Fruit fly (Drosophila melanogaster): ENCODE measurements around the gene Mst77F.
A peak's percentile ranks its signal among the peaks of the same experiment; 100 is the strongest.

Gene Mst77F

DNA sequence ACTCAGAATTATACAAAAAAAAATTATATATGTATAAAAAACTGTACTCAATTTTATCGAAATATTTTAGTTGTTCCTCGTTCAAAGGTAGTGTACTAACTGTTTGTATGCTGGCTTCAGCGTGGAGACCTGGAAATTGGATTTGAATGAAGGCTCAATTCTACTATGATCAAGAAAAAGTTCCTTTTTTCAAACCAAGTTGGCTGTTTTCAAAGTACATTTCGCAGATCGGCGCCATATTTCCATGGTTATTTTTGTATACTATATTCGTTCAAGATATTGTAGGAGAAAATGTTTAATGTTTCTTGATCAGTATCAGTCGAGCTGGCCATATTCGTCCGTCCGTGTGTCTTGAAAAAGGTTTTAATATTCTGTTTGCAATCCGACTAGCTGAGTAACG lies at the start of gene Mst77F:
TSS of gene Mst77F (minus strand) at position 101 of the 400 bp plus-strand sequence.
- TF ChIP-seq Hr96 (GFP tag; optimal IDR thresholded peaks at IDR 0.05) = no peak
- no peak for TF ChIP-seq CG14711 (tag; optimal IDR thresholded peaks at IDR 0.05)
- TF ChIP-seq cnc (optimal IDR thresholded peaks at IDR 0.05) = no peak

DNA sequence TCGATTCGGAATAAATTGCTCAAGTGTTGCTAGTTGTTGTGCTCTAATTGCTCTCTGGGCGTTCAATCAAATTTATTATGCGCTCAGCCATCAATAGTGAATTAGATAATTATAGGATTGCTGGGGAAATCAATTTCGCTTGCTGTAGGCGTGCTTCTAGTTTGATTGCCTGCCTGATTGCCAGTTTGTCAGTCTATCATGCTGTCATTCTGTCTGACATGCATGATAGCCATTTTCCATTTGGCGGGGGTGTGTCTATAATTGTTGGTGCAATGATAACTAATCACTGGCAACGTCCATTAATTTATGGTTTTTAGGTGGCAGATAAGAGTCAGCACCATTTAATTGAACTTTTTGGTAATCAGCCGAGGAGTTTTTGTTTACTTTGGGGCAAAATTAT lies 39.8 kb upstream of the Mst77F start:
- TF ChIP-seq ovo (GFP tag; optimal IDR thresholded peaks at IDR 0.05) = no peak
- no peak for TF ChIP-seq Hr96 (GFP tag; optimal IDR thresholded peaks at IDR 0.05)
- no peak for TF ChIP-seq CG7045 (GFP tag; optimal IDR thresholded peaks at IDR 0.05)
- TF ChIP-seq bab1 (GFP tag; optimal IDR thresholded peaks at IDR 0.05) = no peak
- TF ChIP-seq cnc (optimal IDR thresholded peaks at IDR 0.05) = no peak
- no peak for TF ChIP-seq tj (GFP tag; optimal IDR thresholded peaks at IDR 0.05)
- TF ChIP-seq Mnt (GFP tag; optimal IDR thresholded peaks at IDR 0.05) = no peak
- TF ChIP-seq CG11617 (GFP tag; optimal IDR thresholded peaks at IDR 0.05) = no peak
- TF ChIP-seq CG5204 (GFP tag; optimal IDR thresholded peaks at IDR 0.05) = no peak
- no peak for TF ChIP-seq CG12768 (GFP tag; optimal IDR thresholded peaks at IDR 0.05)
- TF ChIP-seq pad (GFP tag; optimal IDR thresholded peaks at IDR 0.05) = no peak
- no peak for TF ChIP-seq toe (GFP tag; optimal IDR thresholded peaks at IDR 0.05)

DNA sequence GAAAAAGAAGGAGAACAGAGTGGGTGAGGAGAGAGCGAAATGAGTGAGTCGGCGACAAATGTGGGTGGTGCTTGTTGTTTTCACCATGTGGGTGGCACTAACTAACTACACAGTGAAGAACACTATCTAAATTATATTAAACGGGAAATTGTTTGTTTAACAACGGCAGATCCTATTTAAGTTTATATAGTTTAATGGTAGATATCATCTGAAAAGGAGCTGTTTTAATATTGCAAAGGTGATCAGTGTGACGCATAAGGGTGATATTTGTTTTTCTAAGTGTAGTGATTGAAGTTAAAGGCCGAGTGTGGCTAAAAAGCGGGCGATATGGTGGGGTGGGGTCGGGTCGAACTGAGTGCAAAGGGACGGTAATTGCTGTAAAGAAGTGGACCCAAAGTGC lies 30.7 kb upstream of the Mst77F start:
- TF ChIP-seq tj (GFP tag; optimal IDR thresholded peaks at IDR 0.05) (no peak), cnc (optimal IDR thresholded peaks at IDR 0.05) (no peak), cic (GFP tag; optimal IDR thresholded peaks at IDR 0.05) (no peak), CG5204 (GFP tag; optimal IDR thresholded peaks at IDR 0.05) (no peak), CG14711 (tag; optimal IDR thresholded peaks at IDR 0.05) (no peak), CG11617 (GFP tag; optimal IDR thresholded peaks at IDR 0.05) (no peak), Hr96 (GFP tag; optimal IDR thresholded peaks at IDR 0.05) (no peak), CG12768 (GFP tag; optimal IDR thresholded peaks at IDR 0.05) (no peak), CG33017 (tag; optimal IDR thresholded peaks at IDR 0.05) (no peak), CG1620 (GFP tag; optimal IDR thresholded peaks at IDR 0.05) (no peak)

DNA sequence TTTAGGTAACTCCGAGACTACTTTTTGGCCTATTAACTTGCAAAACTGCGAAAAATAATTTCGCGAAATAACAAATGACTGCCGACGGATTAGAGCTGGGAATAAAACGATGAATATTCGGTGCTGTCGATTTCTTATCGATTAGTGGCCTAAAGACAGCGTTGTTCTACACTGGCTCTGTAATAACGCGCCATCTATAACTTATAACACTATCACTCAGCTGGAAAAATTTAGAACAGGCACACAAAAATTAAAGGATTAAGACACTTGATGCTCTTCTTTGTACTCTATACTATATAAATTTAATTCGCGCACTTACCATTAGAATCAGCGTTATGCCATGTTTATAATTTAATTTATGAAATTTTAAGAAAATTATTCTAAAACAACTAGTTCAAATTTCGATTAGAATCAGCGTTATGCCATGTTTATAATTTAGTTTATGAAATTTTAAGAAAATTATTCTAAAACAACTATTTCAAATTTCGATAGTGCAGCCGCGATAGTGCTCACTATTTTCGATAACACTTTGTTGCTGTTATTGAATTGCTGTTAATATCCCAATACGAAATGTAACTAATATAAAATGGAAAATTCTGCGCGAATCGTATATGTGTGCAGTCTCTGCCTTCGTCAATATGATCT lies 23.8 kb upstream of the Mst77F start, which contains the start of the genes CSN3 and CG11456:
TSS of gene CSN3 (minus strand) at position 112 of the 645 bp plus-strand sequence.
TSS of gene CG11456 (plus strand) at position 523 of the 645 bp plus-strand sequence.
- TF ChIP-seq CG11617 (GFP tag; optimal IDR thresholded peaks at IDR 0.05) (peak; percentile 5), cnc (optimal IDR thresholded peaks at IDR 0.05) (no peak), Clk (GFP tag; optimal IDR thresholded peaks at IDR 0.05) (no peak), CG1620 (GFP tag; optimal IDR thresholded peaks at IDR 0.05) (peak; percentile 63), CG12768 (GFP tag; optimal IDR thresholded peaks at IDR 0.05) (peak; percentile 4), Mnt (GFP tag; optimal IDR thresholded peaks at IDR 0.05) (peak; percentile 53), toe (GFP tag; optimal IDR thresholded peaks at IDR 0.05) (peak; percentile 59), CG33017 (tag; optimal IDR thresholded peaks at IDR 0.05) (no peak), CG5204 (GFP tag; optimal IDR thresholded peaks at IDR 0.05) (no peak), cic (GFP tag; optimal IDR thresholded peaks at IDR 0.05) (no peak), pad (GFP tag; optimal IDR thresholded peaks at IDR 0.05) (peak; percentile 55), CG14711 (tag; optimal IDR thresholded peaks at IDR 0.05) (peak; percentile 28), ovo (GFP tag; optimal IDR thresholded peaks at IDR 0.05) (no peak), Hr96 (GFP tag; optimal IDR thresholded peaks at IDR 0.05) (peak; percentile 62), CG7101 (tag; optimal IDR thresholded peaks at IDR 0.05) (peak; percentile 61), CG7045 (GFP tag; optimal IDR thresholded peaks at IDR 0.05) (peak; percentile 2), Crg-1 (GFP tag; optimal IDR thresholded peaks at IDR 0.05) (peak; percentile 58)

DNA sequence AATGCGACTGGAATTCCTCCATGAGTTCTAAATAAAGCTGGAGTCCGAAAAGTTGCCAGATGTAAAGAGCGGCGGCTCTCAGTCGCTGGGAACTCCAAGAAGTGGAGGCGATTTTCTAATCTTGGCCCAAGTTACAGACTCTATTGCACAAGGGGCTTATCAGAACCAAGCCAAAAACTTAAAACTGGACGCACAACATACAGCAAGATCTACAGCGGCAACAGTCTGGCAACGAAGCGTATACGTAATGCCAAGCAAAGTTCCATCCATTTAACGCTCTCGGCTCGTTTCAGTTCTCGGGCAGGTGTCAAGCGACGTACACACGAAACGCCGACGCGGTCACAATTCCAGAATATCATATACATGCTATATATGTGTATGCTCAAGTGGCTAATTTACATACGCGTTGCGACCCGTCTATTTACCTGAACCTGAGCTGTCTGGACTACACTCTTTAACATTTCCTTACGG lies 20.0 kb upstream of the Mst77F start:
- TF ChIP-seq Crg-1 (GFP tag; optimal IDR thresholded peaks at IDR 0.05) (no peak), cic (GFP tag; optimal IDR thresholded peaks at IDR 0.05) (peak; percentile 16), Clk (GFP tag; optimal IDR thresholded peaks at IDR 0.05) (no peak), CG1620 (GFP tag; optimal IDR thresholded peaks at IDR 0.05) (no peak), ovo (GFP tag; optimal IDR thresholded peaks at IDR 0.05) (no peak), CG12768 (GFP tag; optimal IDR thresholded peaks at IDR 0.05) (peak; percentile 71), Mnt (GFP tag; optimal IDR thresholded peaks at IDR 0.05) (peak; percentile 15)

DNA sequence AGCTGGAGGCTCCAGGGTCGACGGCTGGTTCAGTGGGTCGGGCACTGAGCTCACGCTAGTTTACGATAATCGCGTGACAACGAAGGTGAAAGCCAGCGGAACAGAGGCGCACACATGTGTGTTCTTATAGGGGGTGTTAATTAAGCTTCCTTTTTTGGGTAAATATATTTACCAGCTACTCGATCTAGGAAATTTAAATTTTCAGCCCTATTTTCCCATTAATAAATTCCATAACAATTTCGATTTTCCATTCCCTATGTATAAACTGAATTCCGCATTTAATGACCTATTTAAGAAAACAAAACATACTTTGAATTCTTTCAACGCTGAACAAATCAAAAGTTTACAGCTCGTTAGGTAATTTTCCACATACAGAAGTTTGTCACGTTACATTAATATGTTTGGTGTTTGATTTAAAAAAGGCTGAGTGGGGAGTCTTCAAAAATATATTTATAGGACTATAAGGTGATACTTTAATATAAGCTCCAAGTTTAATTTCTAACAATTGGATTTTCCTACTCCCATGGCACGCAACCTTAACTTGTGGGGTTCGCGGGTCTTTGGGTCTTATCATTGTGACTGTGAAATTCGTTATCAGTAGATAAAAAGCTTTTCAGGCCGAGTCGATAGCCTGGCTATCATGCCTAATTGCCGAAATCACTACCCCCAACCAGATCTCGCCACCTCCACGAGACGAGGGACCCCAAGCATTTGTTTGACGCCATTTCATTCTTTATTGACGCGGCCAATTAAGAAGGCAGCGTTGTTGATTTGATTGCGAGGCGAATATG lies 19.4 kb upstream of the Mst77F start, which contains the start of gene CG13255:
TSS of gene CG13255 (plus strand) at position 449 of the 791 bp plus-strand sequence.
- TF ChIP-seq cnc (optimal IDR thresholded peaks at IDR 0.05) (no peak), Crg-1 (GFP tag; optimal IDR thresholded peaks at IDR 0.05) (no peak), Hr96 (GFP tag; optimal IDR thresholded peaks at IDR 0.05) (peak; percentile 58), tj (GFP tag; optimal IDR thresholded peaks at IDR 0.05) (peak; percentile 44), toe (GFP tag; optimal IDR thresholded peaks at IDR 0.05) (peak; percentile 56), Mnt (GFP tag; optimal IDR thresholded peaks at IDR 0.05) (peak; percentile 11), CG7045 (GFP tag; optimal IDR thresholded peaks at IDR 0.05) (peak; percentile 63), CG14711 (tag; optimal IDR thresholded peaks at IDR 0.05) (peak; percentile 20), ovo (GFP tag; optimal IDR thresholded peaks at IDR 0.05) (no peak), CG1620 (GFP tag; optimal IDR thresholded peaks at IDR 0.05) (peak; percentile 14), CG33017 (tag; optimal IDR thresholded peaks at IDR 0.05) (peak; percentile 63), cic (GFP tag; optimal IDR thresholded peaks at IDR 0.05) (no peak), CG7101 (tag; optimal IDR thresholded peaks at IDR 0.05) (peak; percentile 52), kay (GFP tag; ENCODE audit: borderline replicate concordance) (peak; percentile 35), bab1 (GFP tag; optimal IDR thresholded peaks at IDR 0.05) (no peak), Clk (GFP tag; optimal IDR thresholded peaks at IDR 0.05) (no peak), CG12768 (GFP tag; optimal IDR thresholded peaks at IDR 0.05) (peak; percentile 68), CG11617 (GFP tag; optimal IDR thresholded peaks at IDR 0.05) (peak; percentile 86), pad (GFP tag; optimal IDR thresholded peaks at IDR 0.05) (peak; percentile 42), CG5204 (GFP tag; optimal IDR thresholded peaks at IDR 0.05) (peak; percentile 75)
